Worm (Caenorhabditis elegans) whole organism, L4 larva: ENCODE data around the gene fkh-4.

Experiments used
- R02D3.7 ChIP-seq: fragments of 150-350 bp; sonication (generic microtip); optimal IDR thresholded peaks from 3 replicates; lab custom pipeline; 2014; ENCODE audit warnings: missing biosample characterization, missing genetic modification characterization
- aly-2 ChIP-seq: sonication (generic microtip); optimal IDR thresholded peaks from 2 replicates; lab custom pipeline; 2018; ENCODE audit warnings: missing biosample characterization, missing genetic modification characterization
- ceh-82 ChIP-seq: sonication (generic microtip); optimal IDR thresholded peaks from 2 replicates; lab custom pipeline; 2017; ENCODE audit warnings: missing biosample characterization, missing genetic modification characterization
- daf-8 ChIP-seq: fragments of 200-800 bp; sonication (Bioruptor generic); IDR thresholded peaks from 2 replicates; pipeline ENCODE4 v1.3.6; 2022; ENCODE audit warnings: missing genetic modification characterization, missing compliant biosample characterization
- egl-27 ChIP-seq: sonication (generic microtip); optimal IDR thresholded peaks from 3 replicates; lab custom pipeline; 2017; ENCODE audit warnings: missing biosample characterization, missing genetic modification reagents, missing genetic modification characterization
- hlh-30 ChIP-seq: sonication (generic microtip); optimal IDR thresholded peaks from 2 replicates; lab custom pipeline; 2017; ENCODE audit warnings: antibody characterized with exemption, mild to moderate bottlenecking, missing genetic modification characterization, missing compliant biosample characterization; ENCODE audit not compliant: insufficient read depth
- hmg-1.1 ChIP-seq: fragments of 200-800 bp; sonication (Bioruptor generic); IDR thresholded peaks from 2 replicates; pipeline ENCODE4 v1.3.6; 2022; ENCODE audit warnings: missing genetic modification reagents, missing genetic modification characterization, missing compliant biosample characterization
- lin-39 ChIP-seq: fragments of 150-350 bp; optimal IDR thresholded peaks from 2 replicates; lab custom pipeline; 2014; ENCODE audit warnings: missing biosample characterization, missing genetic modification reagents, missing genetic modification characterization
- lsy-2 ChIP-seq, 2 experiments: fragments of 150-350 bp in 1 of 2; sonication (generic microtip) in 1 of 2; optimal IDR thresholded peaks; 2 replicates each; lab custom pipeline; 2014 to 2017; ENCODE audit warnings: missing biosample characterization in 2 of 2, missing genetic modification characterization in 2 of 2
- nhr-25 ChIP-seq: sonication (generic microtip); optimal IDR thresholded peaks from 2 replicates; lab custom pipeline; 2017; ENCODE audit warnings: missing genetic modification characterization, mild to moderate bottlenecking, missing compliant biosample characterization, antibody characterized with exemption, moderate library complexity, borderline replicate concordance; ENCODE audit not compliant: insufficient read depth
- pqm-1 ChIP-seq: sonication (generic microtip); optimal IDR thresholded peaks from 2 replicates; lab custom pipeline; 2017; ENCODE audit warnings: missing biosample characterization, missing genetic modification characterization
- saeg-2 ChIP-seq: fragments of 200-800 bp; sonication (Bioruptor generic); IDR thresholded peaks from 2 replicates; pipeline ENCODE4 v1.3.6; 2022; ENCODE audit warnings: missing genetic modification reagents, missing genetic modification characterization, missing compliant biosample characterization
- snpc-4 ChIP-seq: fragments of 150-350 bp; optimal IDR thresholded peaks from 2 replicates; lab custom pipeline; 2014; ENCODE audit warnings: missing biosample characterization, missing genetic modification characterization
- unc-62 ChIP-seq, 3 experiments: fragments of 150-350 bp in 1 of 3; sonication (generic microtip); optimal IDR thresholded peaks in 2 of 3; peaks in 1 of 3; 1 replicate in 1 of 3; 2 replicates in 2 of 3; lab custom pipeline; 2014 to 2017; ENCODE audit warnings: missing biosample characterization in 3 of 3, missing genetic modification characterization in 3 of 3, missing genetic modification reagents in 3 of 3, missing genotype in 1 of 3

DNA sequence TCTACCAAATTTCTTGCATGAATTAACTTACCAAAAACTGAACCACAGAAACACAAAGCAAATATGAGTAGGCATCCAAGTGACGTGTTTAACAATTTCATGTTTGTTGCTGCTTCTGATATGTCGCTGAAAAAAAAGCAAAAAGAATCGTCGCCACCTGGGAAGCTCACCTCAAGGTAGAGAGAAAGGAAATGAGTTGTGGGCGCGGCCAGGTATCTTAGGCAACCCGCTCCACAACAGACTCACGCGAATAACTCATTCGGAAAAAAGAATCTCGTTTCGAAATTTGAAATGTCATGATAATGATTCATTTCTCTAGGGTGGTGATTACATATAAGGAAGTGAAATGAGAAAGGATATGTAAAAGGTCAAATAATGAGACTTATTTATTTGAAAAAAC lies 33.7 kb downstream of the fkh-4 start, which contains the start of gene irld-2:
- TF ChIP-seq nhr-25 (tag; lab: Kevin White, UChicago): no peak
- no peak for TF ChIP-seq hmg-1.1 (GFP tag; lab: Robert Waterston, UW)
- TF ChIP-seq saeg-2: no peak
- no peak for TF ChIP-seq daf-8 (GFP tag; lab: Robert Waterston, UW)
- no peak for TF ChIP-seq ceh-82 (tag; lab: Kevin White, UChicago)
- no peak for TF ChIP-seq R02D3.7
- TF ChIP-seq lsy-2 (tag; optimal IDR thresholded peaks at IDR 0.05; lab: Kevin White, UChicago): no peak
- no peak for TF ChIP-seq egl-27
- TF ChIP-seq pqm-1 (tag; lab: Kevin White, UChicago): no peak
- no peak for TF ChIP-seq snpc-4 (tag; lab: Kevin White, UChicago)
- TF ChIP-seq lin-39 (tag; lab: Kevin White, UChicago): no peak
- TF ChIP-seq hlh-30 (tag; lab: Kevin White, UChicago): no peak
- TF ChIP-seq unc-62 (GFP tag; optimal IDR thresholded peaks at IDR 0.05 in 1 of 2; lab: Kevin White, UChicago): no peak
- no peak for TF ChIP-seq unc-62 (tag; optimal IDR thresholded peaks at IDR 0.05; lab: Kevin White, UChicago)
- no peak for TF ChIP-seq aly-2 (tag; lab: Kevin White, UChicago)
